Worm (Caenorhabditis elegans): ENCODE data around the gene F54D10.4.

DNA sequence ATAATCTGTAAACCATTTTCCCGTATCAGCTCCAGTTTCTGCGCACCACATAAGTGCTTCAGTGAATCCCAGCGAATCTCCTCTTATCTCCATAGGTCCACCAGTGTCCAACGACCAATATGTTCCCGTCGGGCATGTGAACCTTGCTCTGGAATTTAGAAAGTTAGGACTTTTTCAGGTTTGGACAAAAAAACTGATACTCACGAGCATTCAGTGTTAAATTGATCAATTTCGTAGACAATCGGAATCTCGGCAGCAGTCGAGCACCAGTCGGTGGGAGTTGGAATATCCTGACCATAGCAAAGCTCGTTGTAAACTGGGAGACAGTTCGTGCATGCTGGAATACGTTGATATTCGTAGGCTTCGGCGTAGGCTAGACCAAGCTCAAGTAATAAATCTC is 22.8 kb upstream of the F54D10.4 start:
- TF ChIP-seq elt-3 (tag; optimal IDR thresholded peaks at IDR 0.05) (no peak), snpc-4 (tag; optimal IDR thresholded peaks at IDR 0.05) (no peak)
